Fruit fly (Drosophila melanogaster) whole organism, wandering third instar larva: ENCODE measurements around the gene Mst36Fb.

Experiments used
- Abd-B ChIP-seq: fragments of >200 bp; optimal IDR thresholded peaks from 2 replicates; lab custom pipeline; 2017; ENCODE audit warnings: missing biosample characterization, missing genetic modification characterization
- CG32264 ChIP-seq: fragments of 200-800 bp; sonication (Bioruptor generic); optimal IDR thresholded peaks from 2 replicates; lab custom pipeline; 2016; ENCODE audit warnings: missing biosample characterization, missing genetic modification characterization
- CG9705 ChIP-seq: fragments of 200-800 bp; sonication (Bioruptor generic); optimal IDR thresholded peaks from 2 replicates; lab custom pipeline; 2018; ENCODE audit warnings: missing biosample characterization, mild to moderate bottlenecking, missing genetic modification characterization
- CrebA ChIP-seq: fragments of 200-800 bp; sonication (Bioruptor generic); optimal IDR thresholded peaks from 2 replicates; lab custom pipeline; 2016; ENCODE audit warnings: missing biosample characterization, mild to moderate bottlenecking, missing genetic modification characterization, borderline replicate concordance
- Dfd ChIP-seq: fragments of >200 bp; optimal IDR thresholded peaks from 2 replicates; lab custom pipeline; 2017; ENCODE audit warnings: missing biosample characterization, missing genetic modification characterization
- Dif ChIP-seq: fragments of 200-275, 200-300 bp; sonication (Bioruptor generic); optimal IDR thresholded peaks from 2 replicates; lab custom pipeline; 2018; ENCODE audit warnings: missing biosample characterization, missing genetic modification characterization; ENCODE audit not compliant: partially characterized antibody
- GATAd ChIP-seq: sonication (Bioruptor generic); optimal IDR thresholded peaks from 2 replicates; lab custom pipeline; 2016; ENCODE audit warnings: missing biosample characterization, missing genetic modification characterization
- HLH106 ChIP-seq: fragments of 200-800 bp; optimal IDR thresholded peaks from 3 replicates; lab custom pipeline; 2019; ENCODE audit warnings: missing biosample characterization, mild to moderate bottlenecking, missing genetic modification characterization, moderate library complexity
- Hnf4 ChIP-seq: fragments of 200-800 bp; sonication (Bioruptor generic); optimal IDR thresholded peaks from 2 replicates; lab custom pipeline; 2016; ENCODE audit warnings: missing biosample characterization, mild to moderate bottlenecking, missing genetic modification characterization
- Hr78 ChIP-seq: fragments of >200 bp; optimal IDR thresholded peaks from 2 replicates; lab custom pipeline; 2017; ENCODE audit warnings: missing biosample characterization, missing genetic modification characterization
- Hr83 ChIP-seq: fragments of 200-300 bp; sonication (Bioruptor generic); optimal IDR thresholded peaks from 2 replicates; lab custom pipeline; 2016; ENCODE audit warnings: missing biosample characterization, mild to moderate bottlenecking, missing genetic modification characterization, moderate library complexity; ENCODE audit not compliant: poor library complexity, severe bottlenecking
- Jra ChIP-seq: sonication (Bioruptor generic); optimal IDR thresholded peaks from 2 replicates; lab custom pipeline; 2016; ENCODE audit warnings: missing biosample characterization, missing genetic modification characterization
- Mio ChIP-seq: sonication (Bioruptor generic); optimal IDR thresholded peaks from 2 replicates; lab custom pipeline; 2016; ENCODE audit warnings: missing biosample characterization, missing genetic modification characterization
- Myc ChIP-seq: fragments of >200 bp; optimal IDR thresholded peaks from 2 replicates; lab custom pipeline; 2017
- N ChIP-seq: fragments of >200 bp; optimal IDR thresholded peaks from 2 replicates; lab custom pipeline; 2018; ENCODE audit warnings: missing biosample characterization, missing external identifiers, missing genetic modification characterization
- OdsH ChIP-seq: fragments of 200-800 bp; sonication (Bioruptor generic); optimal IDR thresholded peaks from 2 replicates; lab custom pipeline; 2016; ENCODE audit warnings: missing biosample characterization, mild to moderate bottlenecking, missing genetic modification characterization
- Rel ChIP-seq, 2 experiments: fragments of 200-800 bp; sonication (Bioruptor generic) in 1 of 2; optimal IDR thresholded peaks; 2 replicates in 1 of 2; 3 replicates in 1 of 2; lab custom pipeline; 2016 to 2019; ENCODE audit warnings: mild to moderate bottlenecking in 2 of 2, missing biosample characterization in 2 of 2, missing genetic modification characterization in 2 of 2, moderate library complexity in 1 of 2
- Sp1 ChIP-seq: fragments of 200-800 bp; sonication (Bioruptor generic); optimal IDR thresholded peaks from 3 replicates; lab custom pipeline; 2019; ENCODE audit warnings: missing biosample characterization, mild to moderate bottlenecking, missing genetic modification characterization, moderate library complexity
- Vsx2 ChIP-seq: fragments of 200-300, 225-300 bp; sonication (Bioruptor generic); optimal IDR thresholded peaks from 2 replicates; lab custom pipeline; 2018; ENCODE audit warnings: missing biosample characterization, missing genetic modification characterization; ENCODE audit not compliant: partially characterized antibody
- br ChIP-seq: fragments of 200-800 bp; sonication (Bioruptor generic); optimal IDR thresholded peaks from 2 replicates; lab custom pipeline; 2016; ENCODE audit warnings: missing biosample characterization, missing genetic modification characterization
- brk ChIP-seq: fragments of 200-800 bp; sonication (Bioruptor generic); optimal IDR thresholded peaks from 2 replicates; lab custom pipeline; 2016; ENCODE audit warnings: missing biosample characterization, mild to moderate bottlenecking, missing genetic modification characterization
- dl ChIP-seq, 2 experiments: fragments of 175-275, 200-275 bp in 1 of 2; fragments of 200-275 bp in 1 of 2; sonication (Bioruptor generic); optimal IDR thresholded peaks; lab custom pipeline; 2018; ENCODE audit warnings: mild to moderate bottlenecking in 2 of 2, missing biosample characterization in 2 of 2, missing genetic modification characterization in 2 of 2, moderate library complexity in 2 of 2; ENCODE audit not compliant: partially characterized antibody in 2 of 2, insufficient read depth in 1 of 2
- dmrt93B ChIP-seq: fragments of 200-800 bp; sonication (Bioruptor generic); optimal IDR thresholded peaks from 2 replicates; lab custom pipeline; 2018; ENCODE audit warnings: missing biosample characterization, mild to moderate bottlenecking, missing genetic modification characterization
- dsf ChIP-seq: sonication (Bioruptor generic); optimal IDR thresholded peaks from 2 replicates; lab custom pipeline; 2016; ENCODE audit warnings: missing biosample characterization, missing genetic modification characterization, borderline replicate concordance
- ey ChIP-seq: fragments of 200-800 bp; sonication (Bioruptor generic); optimal IDR thresholded peaks from 2 replicates; lab custom pipeline; 2016; ENCODE audit warnings: missing biosample characterization, missing genetic modification characterization
- foxo ChIP-seq, 2 experiments: fragments of 200-800 bp; sonication (Bioruptor generic); optimal IDR thresholded peaks; 2 replicates in 1 of 2; 3 replicates in 1 of 2; lab custom pipeline; 2016 to 2017; ENCODE audit warnings: missing biosample characterization in 2 of 2, missing genetic modification characterization in 2 of 2
- fru ChIP-seq: fragments of 200-800 bp; sonication (Bioruptor generic); optimal IDR thresholded peaks from 3 replicates; lab custom pipeline; 2016; ENCODE audit warnings: missing biosample characterization, mild to moderate bottlenecking, missing genetic modification characterization
- h ChIP-seq: fragments of 200-800 bp; sonication (Bioruptor generic); optimal IDR thresholded peaks from 3 replicates; lab custom pipeline; 2016; ENCODE audit warnings: missing biosample characterization, mild to moderate bottlenecking, missing genetic modification characterization
- jim ChIP-seq: fragments of 175-275, 200-325 bp; sonication (Bioruptor generic); optimal IDR thresholded peaks from 2 replicates; lab custom pipeline; 2016; ENCODE audit warnings: missing biosample characterization, mild to moderate bottlenecking, missing genetic modification characterization
- lola ChIP-seq: fragments of >200 bp; optimal IDR thresholded peaks from 2 replicates; lab custom pipeline; 2017; ENCODE audit warnings: missing biosample characterization, missing genetic modification characterization
- pan ChIP-seq: fragments of >200 bp; optimal IDR thresholded peaks from 2 replicates; lab custom pipeline; 2017
- psq ChIP-seq: fragments of 200-800 bp; sonication (Bioruptor generic); optimal IDR thresholded peaks from 3 replicates; lab custom pipeline; 2017; ENCODE audit warnings: missing biosample characterization, mild to moderate bottlenecking, missing genetic modification characterization, moderate library complexity
- rgr ChIP-seq: fragments of 200-800 bp; sonication (Bioruptor generic); optimal IDR thresholded peaks from 3 replicates; lab custom pipeline; 2016; ENCODE audit warnings: missing biosample characterization, mild to moderate bottlenecking, missing genetic modification characterization
- sage ChIP-seq: fragments of 200-800 bp; sonication (Bioruptor generic); optimal IDR thresholded peaks from 2 replicates; lab custom pipeline; 2016; ENCODE audit warnings: missing biosample characterization, mild to moderate bottlenecking, missing genetic modification characterization
- sv ChIP-seq: fragments of 200-800 bp; sonication (Bioruptor generic); optimal IDR thresholded peaks from 3 replicates; lab custom pipeline; 2016; ENCODE audit warnings: missing biosample characterization, missing genetic modification characterization
- tai ChIP-seq: sonication (Bioruptor generic); optimal IDR thresholded peaks from 2 replicates; lab custom pipeline; 2016; ENCODE audit warnings: missing biosample characterization, missing genetic modification characterization
- usp ChIP-seq: fragments of >200 bp; optimal IDR thresholded peaks from 2 replicates; lab custom pipeline; 2017; ENCODE audit warnings: missing biosample characterization, missing genetic modification characterization
- woc ChIP-seq: sonication (Bioruptor generic); optimal IDR thresholded peaks from 2 replicates; lab custom pipeline; 2016; ENCODE audit warnings: missing biosample characterization, mild to moderate bottlenecking, missing genetic modification characterization

Mst36Fb gene

DNA sequence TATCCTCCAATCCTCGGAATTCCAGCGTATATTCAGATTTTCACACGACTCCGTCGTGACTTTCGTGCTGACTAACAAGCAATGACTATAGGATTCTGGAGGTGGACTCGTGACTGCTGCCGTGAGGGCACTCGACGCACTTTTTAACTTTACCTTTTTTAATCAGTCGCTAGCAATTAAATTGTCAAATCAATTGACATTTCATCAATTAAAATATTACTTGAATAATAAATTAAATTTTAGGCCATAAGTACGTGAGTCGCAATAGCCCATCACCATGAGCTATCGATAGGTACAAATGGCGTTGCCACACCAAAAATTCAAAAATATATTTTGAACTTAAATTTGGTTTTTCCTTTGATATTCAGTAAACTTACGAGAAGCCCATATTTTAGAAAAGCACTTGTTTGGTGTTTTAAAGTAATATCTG is 30.7 kb upstream of the Mst36Fb start, which contains the start of gene Jwa:
TSS of gene Jwa (minus strand) at position 87 of the 430 bp plus-strand sequence.
- peak; percentile 90 for TF ChIP-seq OdsH (GFP tag; lab: Kevin White, UChicago)
- TF ChIP-seq foxo (GFP tag; optimal IDR thresholded peaks at IDR 0.05; lab: Kevin White, UChicago) = peak; percentile 85 to 98
- peak; percentile 65 for TF ChIP-seq CG32264 (GFP tag; lab: Kevin White, UChicago)
- TF ChIP-seq sage (GFP tag; lab: Kevin White, UChicago) = peak; percentile 57
- TF ChIP-seq Hr83 (GFP tag; lab: Kevin White, UChicago) = peak; percentile 37
- TF ChIP-seq rgr (GFP tag; lab: Kevin White, UChicago) = peak; percentile 98
- peak; percentile 27 for TF ChIP-seq jim (GFP tag; lab: Kevin White, UChicago)
- no peak for TF ChIP-seq Vsx2 (GFP tag; lab: Kevin White, UChicago)
- peak; percentile 91 for TF ChIP-seq ey
- TF ChIP-seq dmrt93B (GFP tag; lab: Kevin White, UChicago) = peak; percentile 68
- TF ChIP-seq Dfd = no peak
- peak; percentile 89 for TF ChIP-seq sv
- peak; percentile 93 for TF ChIP-seq Sp1 (GFP tag; lab: Kevin White, UChicago)
- TF ChIP-seq br (GFP tag; lab: Kevin White, UChicago) = peak; percentile 96
- peak; percentile 90 for TF ChIP-seq h (GFP tag; lab: Kevin White, UChicago)
- no peak for TF ChIP-seq Hr78 (GFP tag; lab: Kevin White, UChicago)
- TF ChIP-seq tai = no peak
- no peak for TF ChIP-seq brk (GFP tag; lab: Kevin White, UChicago)
- TF ChIP-seq CG9705 (GFP tag; lab: Kevin White, UChicago) = peak; percentile 74
- TF ChIP-seq woc (GFP tag; lab: Kevin White, UChicago) = peak; percentile 88
- TF ChIP-seq Jra (GFP tag; lab: Kevin White, UChicago) = peak; percentile 97
- no peak for TF ChIP-seq usp
- TF ChIP-seq psq = peak; percentile 88
- no peak for TF ChIP-seq pan
- no peak for TF ChIP-seq Abd-B (GFP tag; lab: Kevin White, UChicago)
- TF ChIP-seq Hnf4 (GFP tag; lab: Kevin White, UChicago) = peak; percentile 98
- TF ChIP-seq dl (GFP tag; optimal IDR thresholded peaks at IDR 0.05; lab: Kevin White, UChicago; ENCODE audit: insufficient read depth in 1 of 2, partially characterized antibody in 2 of 2) = no peak
- no peak for TF ChIP-seq lola
- peak; percentile 78 for TF ChIP-seq Mio (GFP tag; lab: Kevin White, UChicago)
- TF ChIP-seq N (GFP tag; lab: Kevin White, UChicago) = no peak
- peak; percentile 84 for TF ChIP-seq HLH106
- TF ChIP-seq fru (GFP tag; lab: Kevin White, UChicago) = peak; percentile 92
- TF ChIP-seq Myc (lab: Kevin White, UChicago) = no peak
- TF ChIP-seq Dif (GFP tag; lab: Kevin White, UChicago) = no peak
- TF ChIP-seq dsf (GFP tag; lab: Kevin White, UChicago) = peak; percentile 94
- no peak for TF ChIP-seq Rel (GFP tag; optimal IDR thresholded peaks at IDR 0.05; lab: Kevin White, UChicago)
- peak; percentile 70 for TF ChIP-seq Rel (tag; optimal IDR thresholded peaks at IDR 0.05; lab: Kevin White, UChicago)
- no peak for TF ChIP-seq CrebA (GFP tag; lab: Kevin White, UChicago)
- no peak for TF ChIP-seq GATAd (GFP tag; lab: Kevin White, UChicago)

DNA sequence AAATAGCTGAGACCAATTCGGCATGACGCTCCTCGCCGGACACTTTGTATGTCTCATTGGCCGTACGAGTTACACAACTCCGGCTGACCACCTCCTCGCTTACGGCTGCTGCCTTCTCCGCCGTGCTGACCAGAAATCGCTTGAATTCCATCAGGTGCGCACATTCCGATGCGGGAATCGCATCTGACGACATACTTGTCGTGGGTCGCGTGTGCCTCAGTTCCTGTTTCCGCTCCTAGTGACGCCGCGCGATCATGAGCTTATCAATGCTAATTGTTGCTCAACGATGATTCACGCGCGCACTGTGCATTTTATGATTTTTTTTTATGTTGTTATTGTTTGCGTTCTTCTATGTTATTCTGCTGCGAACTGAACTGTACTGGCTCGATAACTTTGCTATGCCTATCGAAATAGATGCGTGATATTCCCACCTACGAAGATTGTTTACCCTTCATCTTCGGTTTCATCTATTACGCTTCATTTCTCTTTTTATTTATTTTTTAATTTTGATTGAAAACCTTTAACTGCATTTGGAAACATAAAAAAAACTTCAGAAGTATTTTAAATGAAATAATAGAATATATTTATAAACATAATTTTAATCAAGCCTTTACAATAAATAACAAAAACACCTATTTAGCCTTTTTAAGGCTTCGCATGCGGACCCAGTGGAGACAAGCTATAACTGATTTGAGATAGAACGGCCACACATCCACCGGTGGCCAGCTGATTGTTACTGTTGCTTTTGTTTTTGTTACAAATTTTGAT is 28.0 kb upstream of the Mst36Fb start, which contains the start of the genes CG10376 and CG10343:
TSS of gene CG10376 (minus strand) at position 385 of the 768 bp plus-strand sequence.
TSS of gene CG10343 (plus strand) at position 753 of the 768 bp plus-strand sequence.
- TF ChIP-seq sv (peak; percentile 34), Sp1 (GFP tag; lab: Kevin White, UChicago) (peak; percentile 87), HLH106 (peak; percentile 92), rgr (GFP tag; lab: Kevin White, UChicago) (peak; percentile 77), psq (peak; percentile 85), N (GFP tag; lab: Kevin White, UChicago) (peak; percentile 98), CG9705 (GFP tag; lab: Kevin White, UChicago) (peak; percentile 79), Abd-B (GFP tag; lab: Kevin White, UChicago) (no peak), foxo (GFP tag; optimal IDR thresholded peaks at IDR 0.05; lab: Kevin White, UChicago) (peak in 1 of 2 experiments; percentile 85), Hr78 (GFP tag; lab: Kevin White, UChicago) (peak; percentile 90), CG32264 (GFP tag; lab: Kevin White, UChicago) (no peak), GATAd (GFP tag; lab: Kevin White, UChicago) (no peak), usp (no peak), Myc (lab: Kevin White, UChicago) (peak; percentile 9), brk (GFP tag; lab: Kevin White, UChicago) (no peak), ey (peak; percentile 56), dmrt93B (GFP tag; lab: Kevin White, UChicago) (peak; percentile 83), sage (GFP tag; lab: Kevin White, UChicago) (no peak), fru (GFP tag; lab: Kevin White, UChicago) (peak; percentile 70), h (GFP tag; lab: Kevin White, UChicago) (peak; percentile 68), Rel (GFP tag; optimal IDR thresholded peaks at IDR 0.05; lab: Kevin White, UChicago) (no peak), Rel (tag; optimal IDR thresholded peaks at IDR 0.05; lab: Kevin White, UChicago) (peak; percentile 62), OdsH (GFP tag; lab: Kevin White, UChicago) (peak; percentile 71), Hnf4 (GFP tag; lab: Kevin White, UChicago) (peak; percentile 57), woc (GFP tag; lab: Kevin White, UChicago) (peak; percentile 76)
- TF ChIP-seq, all 38 proteins: peak for 18
